Worm (Caenorhabditis elegans): ENCODE measurements around the gene fbxa-131.

ce11 chrV:19717933-19718332, 20.3 kb upstream of the fbxa-131 start:
- TF ChIP-seq C34B4.2 (tag; optimal IDR thresholded peaks at IDR 0.05) (no peak), nhr-77 (tag; optimal IDR thresholded peaks at IDR 0.05) (no peak), ceh-82 (tag; optimal IDR thresholded peaks at IDR 0.05) (no peak), ztf-11 (tag; optimal IDR thresholded peaks at IDR 0.05) (no peak), nhr-84 (tag; optimal IDR thresholded peaks at IDR 0.05) (no peak), skn-1 (tag; optimal IDR thresholded peaks at IDR 0.05) (no peak), unc-62 (GFP tag; optimal IDR thresholded peaks at IDR 0.05) (no peak), snpc-4 (tag; optimal IDR thresholded peaks at IDR 0.05) (no peak), mep-1 (tag; optimal IDR thresholded peaks at IDR 0.05) (no peak), lin-39 (tag; optimal IDR thresholded peaks at IDR 0.05) (no peak), rnt-1 (tag; optimal IDR thresholded peaks at IDR 0.05) (no peak), egl-27 (tag; optimal IDR thresholded peaks at IDR 0.05) (no peak), mdl-1 (tag; optimal IDR thresholded peaks at IDR 0.05) (no peak)

All from whole organism, L1 larva.